Fruit fly (Drosophila melanogaster) whole organism, prepupa: ENCODE measurements around the gene pHCl-1.
A peak's percentile ranks its signal among the peaks of the same experiment; 100 is the strongest.

Experiments
- CG10631 ChIP-seq: fragments of 200-800 bp; sonication (Bioruptor generic); optimal IDR thresholded peaks from 2 replicates; lab custom pipeline; 2016; ENCODE audit warnings: missing biosample characterization, missing genetic modification characterization
- CG11294 ChIP-seq: fragments of 200-800 bp; sonication (Bioruptor generic); IDR thresholded peaks from 2 replicates; pipeline ENCODE4 v1.3.6; 2022; ENCODE audit warnings: missing biosample characterization, missing genetic modification characterization
- CG11762 ChIP-seq: fragments of 200-800 bp; sonication (Bioruptor generic); optimal IDR thresholded peaks from 3 replicates; lab custom pipeline; 2016; ENCODE audit warnings: missing biosample characterization, missing genetic modification characterization; ENCODE audit not compliant: insufficient read depth
- CG11902 ChIP-seq: fragments of 200-800 bp; sonication (Bioruptor generic); optimal IDR thresholded peaks from 3 replicates; lab custom pipeline; 2016; ENCODE audit warnings: missing biosample characterization, missing genetic modification characterization
- CG15336 ChIP-seq: fragments of 200-800 bp; sonication (Bioruptor generic); IDR thresholded peaks from 2 replicates; pipeline ENCODE4 v1.3.6; 2022; ENCODE audit warnings: missing biosample characterization, missing genetic modification characterization
- CG1621 ChIP-seq: fragments of 200-800 bp; sonication (Bioruptor generic); optimal IDR thresholded peaks from 3 replicates; lab custom pipeline; 2018; ENCODE audit warnings: missing biosample characterization, mild to moderate bottlenecking, missing genetic modification characterization
- CG16779 ChIP-seq: fragments of 200-800 bp; sonication (Bioruptor generic); optimal IDR thresholded peaks from 3 replicates; lab custom pipeline; 2017; ENCODE audit warnings: missing biosample characterization, mild to moderate bottlenecking, missing genetic modification characterization
- CG3032 ChIP-seq: fragments of 200-800 bp; optimal IDR thresholded peaks from 2 replicates; lab custom pipeline; 2019; ENCODE audit warnings: missing biosample characterization, mild to moderate bottlenecking, missing genetic modification characterization, moderate library complexity
- CG31627 ChIP-seq: fragments of 200-800 bp; sonication (Bioruptor generic); optimal IDR thresholded peaks from 3 replicates; lab custom pipeline; 2016; ENCODE audit warnings: missing biosample characterization, missing genetic modification characterization
- CG32006 ChIP-seq: fragments of 200-800 bp; sonication (Bioruptor generic); optimal IDR thresholded peaks from 3 replicates; lab custom pipeline; 2017; ENCODE audit warnings: missing biosample characterization, mild to moderate bottlenecking, missing genetic modification characterization
- CG34406 ChIP-seq: fragments of 200-800 bp; sonication (Bioruptor generic); optimal IDR thresholded peaks from 3 replicates; lab custom pipeline; 2016; ENCODE audit warnings: missing biosample characterization, missing genetic modification characterization
- CG3919 ChIP-seq: fragments of 200-800 bp; sonication (Bioruptor generic); optimal IDR thresholded peaks from 3 replicates; lab custom pipeline; 2016; ENCODE audit warnings: missing biosample characterization, missing genetic modification characterization
- CG4318 ChIP-seq: fragments of 200-800 bp; sonication (Bioruptor generic); optimal IDR thresholded peaks from 3 replicates; lab custom pipeline; 2017; ENCODE audit warnings: missing biosample characterization, mild to moderate bottlenecking, missing genetic modification characterization
- CG6163 ChIP-seq: fragments of 200-800 bp; sonication (Bioruptor generic); IDR thresholded peaks from 3 replicates; pipeline ENCODE4 v1.3.6; 2022; ENCODE audit warnings: missing biosample characterization, missing genetic modification characterization
- CG6276 ChIP-seq: fragments of 200-800 bp; sonication (Bioruptor generic); optimal IDR thresholded peaks from 2 replicates; lab custom pipeline; 2017; ENCODE audit warnings: missing biosample characterization, mild to moderate bottlenecking, missing genetic modification characterization
- CG6792 ChIP-seq: fragments of 200-800 bp; sonication (Bioruptor generic); optimal IDR thresholded peaks from 3 replicates; lab custom pipeline; 2016; ENCODE audit warnings: missing biosample characterization, missing genetic modification characterization
- CG6808 ChIP-seq: fragments of 200-800 bp; sonication (Bioruptor generic); optimal IDR thresholded peaks from 3 replicates; lab custom pipeline; 2017; ENCODE audit warnings: missing biosample characterization, missing genetic modification characterization, mild to moderate bottlenecking, moderate library complexity, missing genetic modification reagents
- CG6854 ChIP-seq: fragments of 200-800 bp; sonication (Bioruptor generic); optimal IDR thresholded peaks from 2 replicates; lab custom pipeline; 2017; ENCODE audit warnings: missing biosample characterization, mild to moderate bottlenecking, missing genetic modification characterization
- CG7368 ChIP-seq: fragments of 200-800 bp; sonication (Bioruptor generic); optimal IDR thresholded peaks from 3 replicates; lab custom pipeline; 2016; ENCODE audit warnings: missing biosample characterization, missing genetic modification characterization
- CG8119 ChIP-seq: fragments of 200-800 bp; sonication (Bioruptor generic); IDR thresholded peaks from 3 replicates; pipeline ENCODE4 v1.3.6; 2022; ENCODE audit warnings: missing biosample characterization, missing genetic modification characterization
- CG8319 ChIP-seq: fragments of 200-800 bp; sonication (Bioruptor generic); optimal IDR thresholded peaks from 3 replicates; lab custom pipeline; 2016; ENCODE audit warnings: missing biosample characterization, missing genetic modification characterization
- CG9139 ChIP-seq: fragments of 200-800 bp; sonication (Bioruptor generic); optimal IDR thresholded peaks from 3 replicates; lab custom pipeline; 2017; ENCODE audit warnings: missing biosample characterization, mild to moderate bottlenecking, missing genetic modification characterization
- Eip75B ChIP-seq: fragments of 200-800 bp; sonication (Bioruptor generic); optimal IDR thresholded peaks from 3 replicates; lab custom pipeline; 2016; ENCODE audit warnings: missing biosample characterization, missing genetic modification characterization
- Eip78C ChIP-seq: fragments of 200-800 bp; sonication (Bioruptor generic); peaks from one replicate; lab custom pipeline; 2016; ENCODE audit warnings: missing biosample characterization, missing genetic modification characterization
- Eip93F ChIP-seq: fragments of 200-800 bp; sonication (Bioruptor generic); optimal IDR thresholded peaks from 2 replicates; lab custom pipeline; 2016; ENCODE audit warnings: missing biosample characterization, mild to moderate bottlenecking, missing genetic modification characterization
- Ets21C ChIP-seq: fragments of 200-800 bp; sonication (Bioruptor generic); optimal IDR thresholded peaks from 3 replicates; lab custom pipeline; 2016; ENCODE audit warnings: missing biosample characterization, missing genetic modification characterization
- Ets96B ChIP-seq: fragments of 200-800 bp; optimal IDR thresholded peaks from 2 replicates; lab custom pipeline; 2019; ENCODE audit warnings: missing biosample characterization, mild to moderate bottlenecking, missing genetic modification characterization, moderate library complexity
- Gug ChIP-seq: fragments of 200-800 bp; sonication (Bioruptor generic); IDR thresholded peaks from 2 replicates; pipeline ENCODE4 v1.3.6; 2022; ENCODE audit warnings: missing biosample characterization, missing genetic modification characterization
- Hr39 ChIP-seq: fragments of 200-800 bp; sonication (Bioruptor generic); optimal IDR thresholded peaks from 2 replicates; lab custom pipeline; 2016; ENCODE audit warnings: missing biosample characterization, missing genetic modification characterization
- Hr4 ChIP-seq: fragments of 200-800 bp; sonication (Bioruptor generic); optimal IDR thresholded peaks from 3 replicates; lab custom pipeline; 2016; ENCODE audit warnings: missing biosample characterization, missing genetic modification characterization
- Lpt ChIP-seq: fragments of 200-800 bp; sonication (Bioruptor generic); optimal IDR thresholded peaks from 3 replicates; lab custom pipeline; 2016; ENCODE audit warnings: missing biosample characterization, missing genetic modification characterization
- Met ChIP-seq: fragments of 200-800 bp; sonication (Bioruptor generic); optimal IDR thresholded peaks from 3 replicates; lab custom pipeline; 2016; ENCODE audit warnings: missing biosample characterization, missing genetic modification characterization
- OdsH ChIP-seq: fragments of 200-800 bp; sonication (Bioruptor generic); optimal IDR thresholded peaks from 3 replicates; lab custom pipeline; 2016; ENCODE audit warnings: missing biosample characterization, missing genetic modification characterization
- Smox ChIP-seq: fragments of 200-800 bp; sonication (Bioruptor generic); optimal IDR thresholded peaks from 3 replicates; lab custom pipeline; 2016; ENCODE audit warnings: missing biosample characterization, missing genetic modification characterization
- Sox102F ChIP-seq: fragments of 200-800 bp; sonication (Bioruptor generic); optimal IDR thresholded peaks from 2 replicates; lab custom pipeline; 2016; ENCODE audit warnings: missing biosample characterization, mild to moderate bottlenecking, missing genetic modification characterization
- Sox14 ChIP-seq: fragments of 200-800 bp; sonication (Bioruptor generic); optimal IDR thresholded peaks from 3 replicates; lab custom pipeline; 2016; ENCODE audit warnings: missing biosample characterization, missing genetic modification characterization
- achi ChIP-seq: fragments of 200-800 bp; sonication (Bioruptor generic); optimal IDR thresholded peaks from 3 replicates; lab custom pipeline; 2016; ENCODE audit warnings: missing biosample characterization, missing genetic modification characterization
- acj6 ChIP-seq: fragments of 200-800 bp; sonication (Bioruptor generic); optimal IDR thresholded peaks from 3 replicates; lab custom pipeline; 2016; ENCODE audit warnings: missing biosample characterization, missing genetic modification characterization
- dac ChIP-seq: fragments of 200-800 bp; sonication (Bioruptor generic); optimal IDR thresholded peaks from 2 replicates; lab custom pipeline; 2017; ENCODE audit warnings: missing biosample characterization, mild to moderate bottlenecking, missing genetic modification characterization
- dsx ChIP-seq: fragments of 200-800 bp; optimal IDR thresholded peaks from 3 replicates; lab custom pipeline; 2019; ENCODE audit warnings: missing biosample characterization, mild to moderate bottlenecking, missing genetic modification characterization, moderate library complexity; ENCODE audit not compliant: poor library complexity, severe bottlenecking
- eg ChIP-seq: fragments of 200-800 bp; sonication (Bioruptor generic); IDR thresholded peaks from 3 replicates; pipeline ENCODE4 v1.3.6; 2022; ENCODE audit warnings: missing biosample characterization, missing genetic modification characterization
- fd59A ChIP-seq: fragments of 200-800 bp; sonication (Bioruptor generic); optimal IDR thresholded peaks from 2 replicates; lab custom pipeline; 2017; ENCODE audit warnings: missing biosample characterization, mild to moderate bottlenecking, missing genetic modification characterization, missing genetic modification reagents
- fd85E ChIP-seq: fragments of 200-800 bp; sonication (Bioruptor generic); optimal IDR thresholded peaks from 3 replicates; lab custom pipeline; 2016; ENCODE audit warnings: missing biosample characterization, missing genetic modification characterization
- fkh ChIP-seq: fragments of 200-800 bp; sonication (Bioruptor generic); optimal IDR thresholded peaks from 3 replicates; lab custom pipeline; 2017; ENCODE audit warnings: missing biosample characterization, mild to moderate bottlenecking, missing genetic modification characterization, moderate library complexity
- lz ChIP-seq: fragments of 200-800 bp; sonication (Bioruptor generic); optimal IDR thresholded peaks from 3 replicates; lab custom pipeline; 2016; ENCODE audit warnings: missing biosample characterization, missing genetic modification characterization
- net ChIP-seq: fragments of 200-800 bp; sonication (Bioruptor generic); optimal IDR thresholded peaks from 3 replicates; lab custom pipeline; 2016; ENCODE audit warnings: missing biosample characterization, missing genetic modification characterization
- salr ChIP-seq, 2 experiments: fragments of 200-800 bp; sonication (Bioruptor generic); optimal IDR thresholded peaks; 3 replicates each; lab custom pipeline; 2016 to 2018; ENCODE audit warnings: missing biosample characterization in 2 of 2, missing genetic modification characterization in 2 of 2, mild to moderate bottlenecking in 1 of 2
- spab ChIP-seq: fragments of 200-800 bp; sonication (Bioruptor generic); optimal IDR thresholded peaks from 2 replicates; lab custom pipeline; 2017; ENCODE audit warnings: missing biosample characterization, mild to moderate bottlenecking, missing genetic modification characterization, missing genetic modification reagents
- svp ChIP-seq: fragments of 200-800 bp; sonication (Bioruptor generic); peaks from one replicate; lab custom pipeline; 2016; ENCODE audit warnings: missing biosample characterization, missing genetic modification characterization
- topi ChIP-seq: fragments of 200-800 bp; sonication (Bioruptor generic); optimal IDR thresholded peaks from 3 replicates; lab custom pipeline; 2016; ENCODE audit warnings: missing biosample characterization, missing genetic modification characterization

The pHCl-1 gene

dm6 chr3L:15898952-15899351, at the start of gene pHCl-1:
Gene pHCl-1, minus strand, starts transcription at chr3L:15899029.
- no peak for TF ChIP-seq CG6163 (GFP tag; lab: Robert Waterston, UW)
- peak; percentile 34 for TF ChIP-seq Eip78C (GFP tag; lab: Kevin White, UChicago)

- TF ChIP-seq Eip75B (GFP tag; lab: Kevin White, UChicago) (peak; percentile 85), Ets21C (GFP tag; lab: Kevin White, UChicago) (peak; percentile 77), CG15336 (peak; percentile 98), CG34406 (peak; percentile 94), CG3919 (peak; percentile 96), CG6808 (GFP tag; lab: Kevin White, UChicago) (peak; percentile 69), Eip93F (GFP tag; lab: Kevin White, UChicago) (peak; percentile 57), CG8319 (GFP tag; lab: Kevin White, UChicago) (peak; percentile 76), achi (GFP tag; lab: Kevin White, UChicago) (peak; percentile 95), CG1621 (tag; lab: Kevin White, UChicago) (peak; percentile 74), Ets96B (tag; lab: Kevin White, UChicago) (peak; percentile 80), fd59A (GFP tag; lab: Kevin White, UChicago) (peak; percentile 82), Gug (peak; percentile 93), acj6 (GFP tag; lab: Kevin White, UChicago) (peak; percentile 94), Sox14 (GFP tag; lab: Kevin White, UChicago) (peak; percentile 93), CG11902 (GFP tag; lab: Kevin White, UChicago) (peak; percentile 77), CG11294 (peak; percentile 88), eg (peak; percentile 97), net (peak; percentile 94), CG8119 (GFP tag; lab: Robert Waterston, UW) (peak; percentile 96), Lpt (GFP tag; lab: Kevin White, UChicago) (peak; percentile 95), svp (GFP tag; lab: Kevin White, UChicago) (peak; percentile 97), Sox102F (peak; percentile 91), CG4318 (GFP tag; lab: Kevin White, UChicago) (peak; percentile 94), CG31627 (peak; percentile 90), Hr39 (GFP tag; lab: Kevin White, UChicago) (peak; percentile 91), CG6854 (GFP tag; lab: Kevin White, UChicago) (no peak), CG3032 (peak; percentile 87), Met (GFP tag; lab: Kevin White, UChicago) (peak; percentile 94), fkh (GFP tag; lab: Kevin White, UChicago) (no peak), dac (GFP tag; lab: Kevin White, UChicago) (peak; percentile 87), Eip78C (GFP tag; lab: Kevin White, UChicago) (peak; percentile 98), OdsH (GFP tag; lab: Kevin White, UChicago) (peak; percentile 95), Smox (GFP tag; lab: Kevin White, UChicago) (peak; percentile 90), fd85E (GFP tag; lab: Kevin White, UChicago) (peak; percentile 68), CG9139 (GFP tag; lab: Kevin White, UChicago) (peak; percentile 79), CG6276 (GFP tag; lab: Kevin White, UChicago) (peak; percentile 87), salr (GFP tag; optimal IDR thresholded peaks at IDR 0.05; lab: Kevin White, UChicago) (peak; percentile 59 to 93), dsx (GFP tag; lab: Kevin White, UChicago) (peak; percentile 81), CG16779 (tag; lab: Kevin White, UChicago) (peak; percentile 71), topi (GFP tag; lab: Kevin White, UChicago) (peak; percentile 92), lz (GFP tag; lab: Kevin White, UChicago) (peak; percentile 87), CG11762 (GFP tag; lab: Kevin White, UChicago) (peak; percentile 86), Hr4 (GFP tag; lab: Kevin White, UChicago) (peak; percentile 98), spab (GFP tag; lab: Kevin White, UChicago) (peak; percentile 63), CG6163 (GFP tag; lab: Robert Waterston, UW) (peak; percentile 96), CG10631 (GFP tag; lab: Kevin White, UChicago) (peak; percentile 88), CG32006 (GFP tag; lab: Kevin White, UChicago) (peak; percentile 97), CG6792 (peak; percentile 92), CG7368 (peak; percentile 85)
Observed at dm6 chr3L:15940823-15941222, 42.0 kb upstream of the pHCl-1 start.
